Worm (Caenorhabditis elegans): Measurements from ENCODE around the gene tag-322.
A peak's percentile ranks its signal among the peaks of the same experiment; 100 is the strongest.

tag-322 gene

DNA sequence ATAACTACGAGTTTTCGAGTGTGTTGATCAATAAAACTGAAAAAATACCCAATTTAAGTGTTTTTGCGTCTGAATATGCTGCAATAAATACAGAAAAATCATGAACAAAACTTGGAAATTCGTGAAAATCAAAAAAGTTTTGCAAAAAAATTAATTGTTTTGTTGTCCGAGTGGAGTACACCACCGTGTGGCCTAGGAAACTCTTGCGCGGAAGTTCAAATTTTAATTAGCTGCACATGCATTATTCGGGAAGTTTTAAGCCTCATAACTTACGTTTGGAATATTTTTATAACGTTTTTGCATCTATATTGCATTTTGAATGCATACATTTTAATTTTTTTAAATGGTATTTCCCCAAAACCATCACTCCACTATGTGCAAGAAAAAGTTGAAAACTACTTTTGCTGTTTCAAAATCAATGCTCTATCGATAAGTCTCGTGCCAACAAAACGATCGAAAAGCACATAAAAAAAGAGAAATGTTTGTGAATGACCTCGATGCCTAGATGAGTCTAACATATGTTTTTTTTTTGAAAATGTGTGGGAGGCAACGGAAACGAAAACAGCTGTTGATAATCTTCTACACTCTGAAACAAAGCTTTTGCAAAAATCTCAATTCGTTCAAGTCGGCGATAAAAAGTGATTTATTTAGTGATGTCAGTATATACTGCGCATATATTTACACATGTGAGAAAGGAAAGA is 31.2 kb upstream of the tag-322 start (continued):
- no peak for TF ChIP-seq D1046.2 (GFP tag; IDR thresholded peaks at IDR 0.05)
- no peak for TF ChIP-seq F44E2.7 (GFP tag; IDR thresholded peaks at IDR 0.05)
- TF ChIP-seq ceh-28 (tag; optimal IDR thresholded peaks at IDR 0.05) = no peak
- TF ChIP-seq unc-39 (tag; optimal IDR thresholded peaks at IDR 0.05) = no peak
- TF ChIP-seq mep-1 (tag; optimal IDR thresholded peaks at IDR 0.05) = no peak
- TF ChIP-seq lin-13 (GFP tag; optimal IDR thresholded peaks at IDR 0.05) = no peak
- no peak for TF ChIP-seq ztf-11 (tag; optimal IDR thresholded peaks at IDR 0.05)
- TF ChIP-seq attf-4 (tag; optimal IDR thresholded peaks at IDR 0.05) = no peak
- no peak for TF ChIP-seq mxl-3 (GFP tag; optimal IDR thresholded peaks at IDR 0.05)
- TF ChIP-seq T20F7.1 (GFP tag; optimal IDR thresholded peaks at IDR 0.05) = no peak
- no peak for TF ChIP-seq ceh-20 (GFP tag; IDR thresholded peaks at IDR 0.05)
- TF ChIP-seq hmg-1.1 (GFP tag; IDR thresholded peaks at IDR 0.05) = no peak
- no peak for TF ChIP-seq egl-43 (GFP tag; IDR thresholded peaks at IDR 0.05)
- no peak for TF ChIP-seq vab-7 (GFP tag; IDR thresholded peaks at IDR 0.05)
- peak; percentile 62 for TF ChIP-seq unc-130 (GFP tag; optimal IDR thresholded peaks at IDR 0.05)
- TF ChIP-seq fkh-10 (GFP tag; optimal IDR thresholded peaks at IDR 0.05) = no peak
- TF ChIP-seq arid-1 (GFP tag; conservative IDR thresholded peaks at IDR 0.05) = no peak
- no peak for TF ChIP-seq jun-1 (tag; optimal IDR thresholded peaks at IDR 0.05)
- TF ChIP-seq hif-1 (tag; optimal IDR thresholded peaks at IDR 0.05) = peak in 1 of 2 experiments; percentile 22
- TF ChIP-seq nhr-48 (tag; optimal IDR thresholded peaks at IDR 0.05) = no peak
- no peak for TF ChIP-seq gei-8 (GFP tag; optimal IDR thresholded peaks at IDR 0.05)
- TF ChIP-seq egl-27 (tag; optimal IDR thresholded peaks at IDR 0.05) = no peak
- TF ChIP-seq aha-1 (tag) = peak; percentile 60
- TF ChIP-seq cey-2 (tag; optimal IDR thresholded peaks at IDR 0.05; ENCODE audit: borderline replicate concordance, insufficient read depth) = no peak
- TF ChIP-seq Y105C5A.15 (GFP tag; IDR thresholded peaks at IDR 0.05) = no peak
- no peak for TF ChIP-seq ceh-62 (tag; optimal IDR thresholded peaks at IDR 0.05)
- TF ChIP-seq mes-2 (tag; optimal IDR thresholded peaks at IDR 0.05; ENCODE audit: poor library complexity, severe bottlenecking) = peak; percentile 92
- peak; percentile 29 for TF ChIP-seq hlh-11 (tag; optimal IDR thresholded peaks at IDR 0.05)
- TF ChIP-seq ceh-82 (tag; optimal IDR thresholded peaks at IDR 0.05) = no peak
- no peak for TF ChIP-seq daf-12 (tag; optimal IDR thresholded peaks at IDR 0.05)
- TF ChIP-seq dmd-9 (GFP tag; IDR thresholded peaks at IDR 0.05) = no peak
- peak; percentile 49; the same call in 1 of the 2 replicates for TF ChIP-seq ZK337.2 (GFP tag; IDR thresholded peaks at IDR 0.05)
- TF ChIP-seq snpc-1.2 (GFP tag; IDR thresholded peaks at IDR 0.05) = 0 out of 2 replicates have a peak, but pooled peaks have one; percentile 25
- no peak for TF ChIP-seq daf-8 (GFP tag; IDR thresholded peaks at IDR 0.05)
- TF ChIP-seq zfp-3 (GFP tag; conservative IDR thresholded peaks at IDR 0.05) = no peak
- TF ChIP-seq nhr-41 (GFP tag; IDR thresholded peaks at IDR 0.05) = no peak
- no peak for TF ChIP-seq tag-97 (GFP tag; IDR thresholded peaks at IDR 0.05)
- no peak for TF ChIP-seq nhr-77 (tag; optimal IDR thresholded peaks at IDR 0.05)
- TF ChIP-seq nhr-76 (tag; optimal IDR thresholded peaks at IDR 0.05) = no peak
- peak; percentile 50; the same call in 1 of the 2 replicates for TF ChIP-seq Y48G9A.11 (GFP tag; IDR thresholded peaks at IDR 0.05)
- no peak for TF ChIP-seq ZK546.5 (tag; optimal IDR thresholded peaks at IDR 0.05)
- TF ChIP-seq F10B5.3 (tag; optimal IDR thresholded peaks at IDR 0.05) = no peak
